Worm (Caenorhabditis elegans): ENCODE measurements around the gene K07E8.6.
"Not testable (repeated sequence)": the region's sequence is repeated elsewhere in the genome, so short reads cannot be mapped to it uniquely, and the experiment has no call there.

- not testable (repeated sequence) for TF ChIP-seq him-1, W03F9.2, dao-5 (tag; optimal IDR thresholded peaks at IDR 0.05)
These were observed 46.1 kb downstream of the K07E8.6 start, which contains the start of gene W08F4.1 for ce11 chrII:593221-593620.
